Worm (Caenorhabditis elegans): Measurements from ENCODE around the gene cest-10.

- no peak for TF ChIP-seq klf-2 (GFP tag; conservative IDR thresholded peaks at IDR 0.05)
- TF ChIP-seq tab-1 (GFP tag; IDR thresholded peaks at IDR 0.05) = no peak
- no peak for TF ChIP-seq ref-1 (GFP tag; conservative IDR thresholded peaks at IDR 0.05)
- no peak for TF ChIP-seq flt-1 (GFP tag; IDR thresholded peaks at IDR 0.05)
- no peak for TF ChIP-seq med-1 (GFP tag; optimal IDR thresholded peaks at IDR 0.05; ENCODE audit: insufficient read depth)
- no peak for TF ChIP-seq ztf-29 (GFP tag; IDR thresholded peaks at IDR 0.05)
Observed at ce11 chrIV:7211313-7211712, 31.0 kb downstream of the cest-10 start.
